Worm (Caenorhabditis elegans): ENCODE measurements around the gene nlp-46.

Gene nlp-46

DNA sequence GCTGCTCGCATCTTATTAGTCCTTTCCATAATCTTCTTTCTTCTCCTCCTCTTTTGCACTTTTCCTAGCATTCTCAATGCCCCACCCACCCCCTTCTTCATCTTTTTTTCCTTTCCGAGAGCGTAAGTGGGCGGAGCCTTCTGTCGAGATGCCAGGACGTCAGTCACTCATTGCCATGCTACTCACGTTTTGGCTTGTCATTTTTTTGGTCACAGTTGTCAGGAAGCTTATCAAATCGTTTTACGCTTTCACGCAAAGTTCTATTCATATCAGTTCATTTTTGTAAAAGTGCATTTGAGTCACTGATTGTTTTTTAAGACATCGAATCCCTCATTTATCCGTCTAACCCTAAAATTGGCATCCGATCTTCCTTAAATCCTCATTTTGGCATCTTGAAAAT is 33.9 kb upstream of the nlp-46 start:
- TF ChIP-seq him-1 (tag; optimal IDR thresholded peaks at IDR 0.05): peak; percentile 19
- no peak for TF ChIP-seq dao-5 (tag; optimal IDR thresholded peaks at IDR 0.05)

DNA sequence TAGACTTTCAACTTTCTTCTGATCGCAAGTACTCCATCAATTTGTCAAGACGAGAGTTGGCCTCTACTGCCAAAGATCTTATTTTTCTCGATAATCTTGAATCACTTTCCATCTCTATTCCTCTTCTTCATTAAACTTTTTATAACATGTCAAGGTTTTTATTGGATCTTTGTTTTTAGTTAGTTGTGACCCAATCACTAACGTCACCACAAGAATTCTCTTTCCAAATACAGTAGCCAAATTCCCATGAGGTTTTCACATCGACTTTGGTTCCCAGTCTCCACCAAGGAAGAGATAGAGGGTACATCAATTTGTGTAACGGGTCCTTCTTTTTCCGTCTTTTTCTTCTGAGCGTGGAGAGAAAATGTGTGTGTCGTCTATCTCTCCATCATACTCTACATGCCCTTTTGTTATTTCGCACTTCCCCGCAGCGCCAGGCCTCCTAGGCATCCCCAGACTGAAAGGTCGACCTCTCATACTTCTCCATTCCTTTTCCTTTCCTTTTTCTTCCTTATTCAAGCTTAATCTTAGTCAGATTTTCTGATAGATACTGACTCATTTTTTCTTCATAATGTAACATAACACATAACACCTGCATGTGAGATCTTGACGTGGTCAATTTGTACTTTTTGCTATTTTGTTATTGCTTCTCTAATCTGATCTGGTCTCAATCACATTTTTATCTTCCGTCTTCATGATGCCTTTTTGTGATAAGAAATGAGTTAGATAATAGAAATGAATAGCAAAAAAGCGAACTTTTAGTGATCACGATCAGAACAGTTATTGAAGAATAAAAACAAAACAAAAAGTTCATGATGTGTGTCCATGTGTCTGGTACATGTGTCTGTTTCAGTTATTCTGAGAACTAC is 33.1 kb upstream of the nlp-46 start:
- TF ChIP-seq dao-5 (tag; optimal IDR thresholded peaks at IDR 0.05): no peak
- no peak for TF ChIP-seq him-1 (tag; optimal IDR thresholded peaks at IDR 0.05)
- no peak for TF ChIP-seq W03F9.2 (tag; optimal IDR thresholded peaks at IDR 0.05)

DNA sequence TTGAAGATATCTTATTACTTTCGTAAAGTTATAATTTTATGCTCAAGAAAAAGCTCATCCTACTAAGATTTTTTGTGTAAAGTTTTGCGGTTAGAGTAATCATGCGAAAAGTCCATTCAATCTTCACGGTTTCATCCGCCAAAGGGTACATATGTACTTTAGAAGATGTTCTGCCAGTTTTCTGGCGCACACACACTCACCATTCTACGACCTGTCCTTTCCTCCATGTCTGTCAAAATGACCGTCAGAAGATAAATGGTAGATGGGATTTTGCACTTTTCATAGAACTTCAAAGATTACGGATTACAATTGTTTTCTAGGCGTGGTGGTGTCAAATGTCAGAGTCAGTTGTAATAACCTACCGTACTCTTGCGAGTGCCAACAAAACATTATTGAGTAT is 31.4 kb upstream of the nlp-46 start:
- TF ChIP-seq him-1 (tag; optimal IDR thresholded peaks at IDR 0.05) (no peak), W03F9.2 (tag; optimal IDR thresholded peaks at IDR 0.05) (no peak), dao-5 (tag; optimal IDR thresholded peaks at IDR 0.05) (no peak)

DNA sequence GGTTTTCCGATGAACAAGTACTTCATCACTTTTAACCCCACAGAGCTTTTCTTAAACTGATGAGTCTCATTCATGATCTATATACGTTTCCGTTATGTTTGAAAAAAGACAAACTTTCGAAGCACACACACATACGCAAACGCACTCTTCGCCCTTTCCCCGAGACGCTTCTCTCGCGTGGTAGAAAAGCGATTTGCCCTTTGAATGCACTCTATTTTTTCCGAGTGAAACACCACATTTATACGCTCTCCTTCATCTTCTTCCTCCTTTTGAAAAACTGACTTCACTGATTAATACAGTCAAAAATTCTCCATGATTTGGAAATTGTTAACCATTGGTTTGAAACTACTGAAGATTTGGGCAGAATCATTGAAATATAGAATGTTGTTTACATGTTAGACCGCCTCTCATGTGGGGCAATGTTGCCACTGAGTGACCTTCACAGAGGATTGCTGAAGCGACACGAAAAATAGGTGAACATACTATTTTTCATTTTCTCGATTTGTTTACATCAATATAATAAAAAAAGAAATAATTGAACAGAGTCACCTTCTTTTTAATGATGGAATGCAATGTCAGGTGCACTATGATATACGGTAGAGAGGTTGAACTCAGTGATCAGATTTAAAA is 30.4 kb upstream of the nlp-46 start:
- no peak for TF ChIP-seq him-1 (tag; optimal IDR thresholded peaks at IDR 0.05)
- no peak for TF ChIP-seq W03F9.2 (tag; optimal IDR thresholded peaks at IDR 0.05)
- no peak for TF ChIP-seq dao-5 (tag; optimal IDR thresholded peaks at IDR 0.05)

DNA sequence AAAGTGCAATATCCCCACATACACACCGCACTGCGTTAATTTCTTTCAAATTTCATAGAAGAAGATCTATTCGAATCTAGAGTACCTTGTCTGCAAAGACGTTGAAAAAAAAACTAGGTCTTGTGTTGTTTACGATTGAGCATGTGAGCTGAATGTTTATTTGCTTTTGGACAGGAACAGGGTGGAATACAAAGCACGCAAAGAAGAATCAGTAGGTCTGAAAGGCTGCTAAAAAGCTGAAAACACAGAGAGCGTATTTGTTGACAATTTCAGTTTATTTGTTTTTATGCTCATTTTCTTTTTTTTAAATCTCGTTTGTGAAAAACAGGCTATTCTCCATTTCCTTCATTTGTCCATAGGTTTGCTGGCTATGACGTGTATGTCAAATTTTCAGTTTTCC is 28.9 kb upstream of the nlp-46 start:
- TF ChIP-seq W03F9.2 (tag; optimal IDR thresholded peaks at IDR 0.05) (no peak), him-1 (tag; optimal IDR thresholded peaks at IDR 0.05) (no peak)

DNA sequence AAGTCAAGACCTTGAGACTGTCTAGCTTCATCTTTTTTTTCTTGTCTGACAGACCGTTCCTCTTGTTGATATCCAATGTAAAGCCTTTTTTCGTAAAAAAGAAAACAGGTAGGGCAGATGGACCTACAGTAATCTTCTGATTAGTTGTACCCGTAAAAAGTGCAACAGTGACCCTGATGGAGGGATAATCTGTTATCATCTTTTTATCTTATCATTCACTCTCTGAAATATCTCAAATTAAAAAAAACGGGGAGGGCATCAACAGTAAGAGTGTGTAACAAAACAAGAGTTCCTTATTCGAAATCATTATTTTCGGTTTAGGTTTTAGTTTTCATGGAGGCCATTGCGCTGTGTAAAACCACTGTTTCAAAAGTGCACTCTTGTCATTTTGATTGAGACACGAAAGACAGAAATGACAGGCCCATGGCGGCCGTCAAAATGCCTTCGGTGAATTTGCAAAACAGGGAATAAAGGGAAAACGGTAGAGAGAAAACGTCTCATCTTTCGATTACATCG is 27.6 kb upstream of the nlp-46 start:
- no peak for TF ChIP-seq dao-5 (tag; optimal IDR thresholded peaks at IDR 0.05)
- no peak for TF ChIP-seq W03F9.2 (tag; optimal IDR thresholded peaks at IDR 0.05)

DNA sequence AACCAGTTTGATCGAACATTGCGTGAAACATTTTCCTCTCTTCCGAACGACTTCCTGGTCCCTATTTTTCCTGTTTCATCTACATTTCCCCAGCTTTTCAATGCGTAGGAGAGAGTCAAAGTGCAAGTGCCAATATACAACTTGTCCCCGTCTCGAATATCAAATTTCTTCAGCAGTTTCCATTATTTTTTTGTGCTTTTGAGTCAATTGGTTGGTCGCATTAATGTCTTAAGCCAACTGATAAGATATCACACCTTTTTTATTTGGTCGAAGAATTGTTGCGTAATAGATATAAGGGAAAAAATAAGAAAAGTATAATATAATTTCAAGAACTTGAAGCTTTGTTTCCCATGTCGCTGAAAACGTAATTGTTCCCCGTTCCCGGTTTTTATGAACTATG is 26.3 kb upstream of the nlp-46 start:
- TF ChIP-seq dao-5 (tag; optimal IDR thresholded peaks at IDR 0.05) (no peak), W03F9.2 (tag; optimal IDR thresholded peaks at IDR 0.05) (no peak), him-1 (tag; optimal IDR thresholded peaks at IDR 0.05) (no peak)

DNA sequence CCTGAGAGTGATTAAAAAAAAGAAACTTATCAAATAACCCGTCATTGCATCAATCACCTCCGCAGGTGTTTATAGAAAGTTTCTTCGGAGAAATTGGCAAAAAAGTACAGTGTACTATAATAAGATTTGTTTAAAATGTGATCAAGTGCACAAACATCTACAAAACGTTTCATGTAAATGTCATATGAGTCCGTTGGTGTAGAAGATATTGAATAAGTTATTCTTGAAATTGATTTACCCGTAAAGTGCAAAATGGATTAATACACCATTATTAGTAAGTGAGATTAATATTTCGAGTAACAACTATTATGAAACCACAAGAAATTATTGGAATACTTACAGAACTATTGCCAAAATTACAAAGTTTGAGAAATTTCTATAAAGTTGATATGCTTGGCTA is 25.0 kb upstream of the nlp-46 start:
- TF ChIP-seq him-1 (tag; optimal IDR thresholded peaks at IDR 0.05) (no peak), W03F9.2 (tag; optimal IDR thresholded peaks at IDR 0.05) (no peak), dao-5 (tag; optimal IDR thresholded peaks at IDR 0.05) (no peak)

DNA sequence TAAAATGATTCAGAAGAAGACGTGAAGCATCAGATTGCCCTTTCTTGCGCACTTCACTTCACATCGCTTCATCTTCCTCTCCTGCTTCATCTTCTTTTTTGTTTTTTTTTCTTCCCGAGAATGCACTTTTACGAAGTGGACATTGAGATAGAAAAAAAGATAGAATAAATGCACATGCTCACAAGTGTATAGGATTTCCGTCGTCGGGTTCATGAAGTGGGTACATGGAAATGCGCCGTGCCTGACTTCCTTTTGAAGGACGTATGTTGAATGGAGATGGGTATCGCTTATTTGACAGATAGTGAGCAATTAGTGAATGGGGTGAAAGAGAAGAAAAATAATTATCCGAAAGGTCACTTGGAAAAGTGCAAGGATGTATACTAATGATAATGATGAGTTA is 24.0 kb upstream of the nlp-46 start:
- TF ChIP-seq him-1 (tag; optimal IDR thresholded peaks at IDR 0.05) (no peak), W03F9.2 (tag; optimal IDR thresholded peaks at IDR 0.05) (no peak), dao-5 (tag; optimal IDR thresholded peaks at IDR 0.05) (no peak)

DNA sequence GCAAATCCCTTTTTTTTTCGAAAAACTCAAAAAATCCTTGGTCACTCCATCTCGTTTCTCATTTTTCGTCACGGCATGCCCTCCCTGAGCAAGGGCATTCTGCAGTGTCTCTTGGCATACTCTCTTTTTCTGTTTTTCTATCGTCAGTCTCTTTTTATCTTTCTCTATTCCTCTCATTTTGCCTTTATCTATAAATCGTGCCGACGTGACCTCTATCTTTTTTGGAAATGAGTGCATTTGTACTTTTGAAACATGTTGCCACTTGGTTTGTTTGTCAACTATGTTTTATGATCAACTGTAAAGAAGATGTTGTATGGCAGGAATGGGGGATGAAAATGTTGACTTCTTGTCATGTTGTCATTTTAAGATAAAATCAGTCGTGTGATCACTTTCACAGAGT is 22.8 kb upstream of the nlp-46 start:
- TF ChIP-seq dao-5 (tag; optimal IDR thresholded peaks at IDR 0.05): no peak
- no peak for TF ChIP-seq W03F9.2 (tag; optimal IDR thresholded peaks at IDR 0.05)
- TF ChIP-seq him-1 (tag; optimal IDR thresholded peaks at IDR 0.05): peak; percentile 31

DNA sequence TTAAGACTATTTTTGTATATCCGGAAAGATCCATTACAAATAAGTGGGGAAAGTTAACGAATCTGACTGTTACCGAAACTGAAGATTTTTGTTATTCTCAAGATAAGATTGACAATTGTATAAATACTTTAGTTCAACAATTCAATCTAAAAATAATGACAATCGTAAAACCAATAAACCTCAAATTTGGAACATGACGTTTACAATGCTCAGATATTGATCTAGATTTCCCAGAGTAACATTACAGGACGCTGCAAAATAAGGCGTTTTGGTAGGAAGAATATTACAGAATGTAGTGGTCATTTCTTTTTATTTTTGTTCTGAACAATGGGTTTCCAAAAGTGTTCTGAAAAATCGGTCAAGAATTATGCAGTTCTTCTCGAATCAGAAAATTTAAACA is 20.7 kb upstream of the nlp-46 start, which contains the start of gene F45D3.1:
Gene F45D3.1, plus strand, starts transcription at position 301 of the 400 bp plus-strand sequence.
- TF ChIP-seq him-1 (tag; optimal IDR thresholded peaks at IDR 0.05): no peak
- TF ChIP-seq dao-5 (tag; optimal IDR thresholded peaks at IDR 0.05): no peak
- no peak for TF ChIP-seq W03F9.2 (tag; optimal IDR thresholded peaks at IDR 0.05)

DNA sequence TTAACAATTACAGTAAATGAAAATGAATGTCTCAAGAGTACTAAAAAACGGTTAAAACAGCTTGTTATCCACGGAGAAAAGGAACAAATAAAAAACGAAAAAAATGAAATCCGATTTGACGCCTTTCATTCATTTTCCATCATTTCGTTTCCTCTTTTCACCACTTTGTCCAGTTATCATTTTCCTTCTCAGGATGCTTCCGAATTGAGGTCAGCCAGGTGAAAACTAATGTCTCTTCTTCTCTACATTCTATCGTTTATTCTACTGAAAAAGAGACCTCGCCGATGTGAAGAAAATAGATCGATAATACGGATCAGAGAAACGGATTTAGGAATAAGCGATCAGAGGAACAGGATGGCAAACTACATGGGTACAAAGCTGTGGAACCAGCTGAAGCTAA is 20.0 kb upstream of the nlp-46 start:
- no peak for TF ChIP-seq W03F9.2 (tag; optimal IDR thresholded peaks at IDR 0.05)
- TF ChIP-seq him-1 (tag; optimal IDR thresholded peaks at IDR 0.05): no peak
- no peak for TF ChIP-seq dao-5 (tag; optimal IDR thresholded peaks at IDR 0.05)

DNA sequence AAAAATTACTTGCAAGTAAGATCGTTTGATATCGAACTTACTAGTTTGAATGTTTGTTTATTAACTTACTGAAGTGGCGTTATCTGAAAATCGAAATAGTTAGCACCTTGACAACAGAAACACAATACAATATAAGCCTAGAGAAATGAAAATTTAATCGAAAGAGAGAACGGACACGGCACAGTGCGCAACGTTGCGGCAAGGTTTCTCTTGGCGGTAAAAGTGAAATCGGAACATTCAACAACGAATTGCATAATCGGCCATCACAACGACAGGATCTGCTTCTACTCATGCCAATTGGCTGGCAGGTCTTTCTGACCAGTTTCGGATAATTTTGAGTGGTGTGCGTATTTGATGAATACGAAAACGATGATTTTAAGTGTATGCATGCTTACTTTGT is 19.4 kb upstream of the nlp-46 start, which contains the start of gene dyf-4:
Gene dyf-4, minus strand, starts transcription at position 213 of the 400 bp plus-strand sequence.
- TF ChIP-seq W03F9.2 (tag; optimal IDR thresholded peaks at IDR 0.05): no peak

DNA sequence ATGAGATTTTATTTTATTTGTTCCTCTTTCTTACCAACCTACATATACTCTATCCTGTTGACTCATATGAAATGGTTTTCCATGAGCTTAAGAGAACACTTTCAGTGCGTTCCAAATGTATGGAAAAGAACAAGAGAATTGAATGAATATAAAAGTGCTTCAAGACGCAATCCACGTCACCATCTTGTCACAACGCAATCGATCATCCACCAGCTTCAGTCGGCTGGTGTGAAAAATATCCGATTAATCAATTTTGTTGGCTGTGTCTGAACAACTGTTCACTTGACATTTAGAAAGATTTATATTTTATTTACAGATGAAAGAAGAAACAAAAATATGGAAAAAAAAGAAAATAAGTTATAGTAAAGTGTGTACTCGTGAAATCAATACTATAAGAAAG is 17.3 kb upstream of the nlp-46 start:
- TF ChIP-seq W03F9.2 (tag; optimal IDR thresholded peaks at IDR 0.05) (no peak), him-1 (tag; optimal IDR thresholded peaks at IDR 0.05) (no peak), dao-5 (tag; optimal IDR thresholded peaks at IDR 0.05) (no peak)

All from whole organism, L4/young adult.